Worm (Caenorhabditis elegans) whole organism, L3 larva: ENCODE measurements around the gene ZC513.14.

Experiments
- R02D3.7 ChIP-seq: fragments of 150-350 bp; optimal IDR thresholded peaks from 2 replicates; lab custom pipeline; 2014; ENCODE audit warnings: missing biosample characterization, missing genetic modification characterization
- nhr-11 ChIP-seq: fragments of 150-350 bp; optimal IDR thresholded peaks from 2 replicates; lab custom pipeline; 2014; ENCODE audit warnings: missing biosample characterization, missing genetic modification characterization
- nhr-25 ChIP-seq: sonication (generic microtip); optimal IDR thresholded peaks from 2 replicates; lab custom pipeline; 2017; ENCODE audit warnings: missing biosample characterization, missing genetic modification characterization
- pqm-1 ChIP-seq: fragments of 150-350 bp; optimal IDR thresholded peaks from 2 replicates; lab custom pipeline; 2017; ENCODE audit warnings: missing biosample characterization, missing genetic modification characterization, inconsistent platforms
- ztf-11 ChIP-seq: fragments of 150-350 bp; optimal IDR thresholded peaks from 2 replicates; lab custom pipeline; 2014; ENCODE audit warnings: missing biosample characterization, missing genetic modification characterization

- TF ChIP-seq pqm-1 (no peak), nhr-25 (no peak), R02D3.7 (tag; lab: Kevin White, UChicago) (no peak), ztf-11 (tag; lab: Kevin White, UChicago) (no peak), nhr-11 (tag; lab: Kevin White, UChicago) (no peak)
Observed at ce11 chrV:8050059-8050677, 14.3 kb upstream of the ZC513.14 start.
